Worm (Caenorhabditis elegans): ENCODE measurements around the gene R10D12.1.

R10D12.1 gene

DNA sequence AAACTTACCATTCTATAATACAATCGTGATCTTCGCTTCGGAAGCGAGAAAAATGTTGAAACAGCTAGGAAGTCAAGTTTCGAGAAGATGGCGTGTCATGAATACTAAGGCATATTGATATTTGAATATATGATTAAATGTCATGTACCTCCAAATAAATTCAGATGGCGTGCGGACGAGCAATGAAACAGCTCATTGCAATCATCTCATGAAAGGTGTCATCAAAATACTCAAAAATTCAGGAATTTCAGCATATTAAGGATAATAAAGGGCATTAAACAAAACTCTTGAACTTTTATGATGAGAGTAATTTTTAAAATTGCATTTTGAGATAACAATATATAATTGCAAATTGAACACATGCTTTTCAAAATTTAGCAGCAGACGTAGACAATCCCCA, 19.1 kb downstream of the R10D12.1 start, which contains the start of gene gcy-32:
gcy-32 (minus strand) TSS at position 101 of the 400 bp plus-strand sequence.
- TF ChIP-seq ceh-83 (GFP tag; optimal IDR thresholded peaks at IDR 0.05), result no peak
- TF ChIP-seq tbx-8 (GFP tag; optimal IDR thresholded peaks at IDR 0.05), result no peak

DNA sequence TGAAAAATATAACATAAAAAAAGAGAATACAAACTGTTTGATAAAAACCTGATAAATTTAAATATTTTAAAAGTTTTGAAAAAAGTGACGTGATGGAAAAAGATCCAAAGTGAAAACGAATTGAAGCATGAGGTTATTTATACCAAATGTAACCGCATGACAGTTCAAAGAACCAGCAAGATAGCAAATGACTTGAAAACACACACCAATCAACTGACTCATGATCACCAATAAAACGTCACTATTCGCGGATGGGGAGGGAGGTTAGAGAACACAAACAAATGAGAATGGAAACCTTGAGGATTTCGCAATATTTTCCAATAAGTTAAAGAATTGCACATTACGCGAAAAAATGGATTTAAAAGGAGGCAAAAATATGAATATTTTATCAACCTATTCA, 25.0 kb downstream of the R10D12.1 start, which contains the start of gene C06B3.7:
C06B3.7 (plus strand) TSS at position 287 of the 400 bp plus-strand sequence.
- TF ChIP-seq nhr-2 (tag; optimal IDR thresholded peaks at IDR 0.05), result no peak
- no peak for TF ChIP-seq nhr-76 (tag; optimal IDR thresholded peaks at IDR 0.05)
- no peak for TF ChIP-seq elt-1 (tag; optimal IDR thresholded peaks at IDR 0.05; ENCODE audit: borderline replicate concordance, insufficient read depth)
- no peak for TF ChIP-seq mab-5 (tag; optimal IDR thresholded peaks at IDR 0.05)
- TF ChIP-seq ceh-39 (tag; optimal IDR thresholded peaks at IDR 0.05), result no peak
- TF ChIP-seq nhr-28 (tag; optimal IDR thresholded peaks at IDR 0.05), result no peak
- no peak for TF ChIP-seq snpc-4 (tag; optimal IDR thresholded peaks at IDR 0.05)
- no peak for TF ChIP-seq ceh-83 (GFP tag; optimal IDR thresholded peaks at IDR 0.05)
- no peak for TF ChIP-seq cnd-1 (tag; optimal IDR thresholded peaks at IDR 0.05)
- TF ChIP-seq zip-8 (tag; optimal IDR thresholded peaks at IDR 0.05), result no peak
- TF ChIP-seq nhr-12 (tag; optimal IDR thresholded peaks at IDR 0.05), result no peak
- no peak for TF ChIP-seq nhr-237 (tag; optimal IDR thresholded peaks at IDR 0.05)

DNA sequence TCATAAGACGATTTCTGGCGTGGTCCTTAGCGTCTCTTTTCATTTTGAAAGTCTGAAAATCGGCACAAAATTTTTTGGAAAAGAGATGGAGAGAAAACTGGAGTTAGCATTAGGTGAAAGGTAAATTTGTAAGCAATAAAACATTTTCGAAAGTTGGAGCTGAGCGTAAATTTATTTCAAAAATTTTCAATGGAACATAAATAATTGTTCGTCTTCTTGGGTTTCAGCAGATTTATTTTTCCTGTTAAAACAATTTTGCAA, 25.6 kb downstream of the R10D12.1 start, which contains the start of gene C06B3.6:
C06B3.6 (minus strand) TSS at position 52 of the 261 bp plus-strand sequence.
- TF ChIP-seq unc-39 (tag; optimal IDR thresholded peaks at IDR 0.05) (no peak), ceh-43 (GFP tag; optimal IDR thresholded peaks at IDR 0.05) (no peak)

DNA sequence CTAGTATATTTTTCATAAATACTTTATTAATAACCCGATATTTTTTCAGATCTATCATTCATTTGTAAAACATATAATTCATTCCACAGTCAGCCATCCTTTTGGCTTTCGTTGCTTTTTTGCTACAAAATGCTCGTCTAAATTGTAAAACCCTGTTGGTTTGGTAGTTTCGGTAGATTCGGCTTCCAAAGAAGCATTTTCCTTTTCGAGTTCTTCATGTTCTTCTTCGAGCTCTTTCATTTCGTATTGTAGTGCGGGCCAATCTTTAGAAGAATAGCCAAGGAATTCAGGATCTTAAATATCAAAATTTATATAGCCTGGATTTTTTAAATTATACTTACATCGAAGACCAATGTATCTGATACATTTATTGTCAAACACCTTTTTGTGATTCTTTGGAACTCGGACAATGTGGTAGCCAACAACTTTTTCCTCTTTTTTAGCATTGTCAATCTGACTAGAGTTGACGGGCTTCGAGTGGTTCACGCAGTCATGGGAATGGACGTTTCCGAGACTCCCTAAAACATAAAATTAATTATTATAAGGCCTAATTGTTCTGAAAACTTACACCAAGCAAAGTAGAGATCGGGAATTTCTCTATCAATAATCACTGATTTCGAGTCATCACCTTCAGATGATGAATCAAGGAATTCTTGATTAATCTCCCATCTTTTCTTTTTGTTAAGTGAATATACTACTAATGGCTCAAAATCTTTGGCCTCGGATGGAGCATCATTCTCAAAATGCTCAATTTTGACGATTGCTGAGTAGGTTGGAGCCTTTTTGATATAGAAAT, 26.1 kb downstream of the R10D12.1 start:
- TF ChIP-seq M03D4.4 (tag; optimal IDR thresholded peaks at IDR 0.05) (no peak), nhr-28 (tag; optimal IDR thresholded peaks at IDR 0.05) (no peak), cnd-1 (tag; optimal IDR thresholded peaks at IDR 0.05) (no peak), flh-1 (GFP tag; optimal IDR thresholded peaks at IDR 0.05) (no peak), nhr-12 (tag; optimal IDR thresholded peaks at IDR 0.05) (no peak)

DNA sequence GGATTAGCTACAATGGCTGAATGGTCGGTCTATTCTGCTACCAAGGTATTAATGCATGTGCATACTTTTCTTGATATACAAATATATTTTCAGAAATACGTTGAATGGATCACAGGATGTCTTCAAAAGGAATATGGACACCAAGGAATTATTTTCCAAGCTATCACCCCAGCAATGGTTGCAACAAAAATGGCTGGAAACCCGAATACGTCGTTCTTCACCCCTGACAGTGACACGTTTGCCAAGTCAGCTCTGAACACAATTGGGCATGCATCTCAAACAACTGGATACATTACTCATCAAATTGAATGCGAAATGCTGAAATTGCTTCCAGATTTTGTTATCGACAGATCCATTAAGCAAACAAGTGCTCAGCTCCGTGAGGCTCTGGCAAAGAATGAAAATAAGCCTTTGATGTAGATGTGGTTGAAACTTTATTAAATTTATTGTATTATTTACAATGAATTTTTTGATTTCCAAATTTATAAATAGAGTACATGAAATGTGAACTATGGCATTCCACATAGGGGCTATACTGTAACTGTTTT, 26.8 kb downstream of the R10D12.1 start:
- TF ChIP-seq ham-2 (GFP tag; optimal IDR thresholded peaks at IDR 0.05), result no peak
- no peak for TF ChIP-seq bed-3 (GFP tag; optimal IDR thresholded peaks at IDR 0.05)
- TF ChIP-seq nhr-12 (tag; optimal IDR thresholded peaks at IDR 0.05), result no peak
- TF ChIP-seq nhr-2 (tag; optimal IDR thresholded peaks at IDR 0.05), result no peak
- no peak for TF ChIP-seq sem-2 (GFP tag; optimal IDR thresholded peaks at IDR 0.05)
- TF ChIP-seq ceh-39 (tag; optimal IDR thresholded peaks at IDR 0.05), result no peak
- TF ChIP-seq lin-32 (GFP tag; optimal IDR thresholded peaks at IDR 0.05), result no peak
- no peak for TF ChIP-seq elt-1 (tag; optimal IDR thresholded peaks at IDR 0.05; ENCODE audit: borderline replicate concordance, insufficient read depth)

DNA sequence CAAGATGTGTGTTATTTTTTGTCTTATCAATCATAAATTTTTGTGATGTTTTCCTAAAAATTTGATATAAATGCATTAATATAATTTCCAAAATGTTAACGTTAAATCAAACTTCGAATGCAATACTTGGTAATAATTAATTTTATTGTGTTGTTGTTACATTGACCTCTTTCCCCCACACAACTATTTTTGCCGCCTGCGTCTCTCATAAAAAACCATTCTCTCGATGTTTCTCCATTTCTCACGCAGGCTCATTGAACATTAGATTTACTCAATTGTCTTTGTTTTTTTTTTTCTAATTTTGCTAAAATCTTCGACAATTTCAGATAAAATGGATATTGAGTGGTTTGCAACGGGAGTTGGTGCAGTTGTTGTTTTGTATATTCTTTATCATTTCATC, 28.3 kb downstream of the R10D12.1 start, which contains the start of gene stdh-1:
stdh-1 (plus strand) TSS at position 327 of the 400 bp plus-strand sequence.
- no peak for TF ChIP-seq unc-39 (tag; optimal IDR thresholded peaks at IDR 0.05)
- TF ChIP-seq ces-1 (GFP tag; optimal IDR thresholded peaks at IDR 0.05), result peak; percentile 79

DNA sequence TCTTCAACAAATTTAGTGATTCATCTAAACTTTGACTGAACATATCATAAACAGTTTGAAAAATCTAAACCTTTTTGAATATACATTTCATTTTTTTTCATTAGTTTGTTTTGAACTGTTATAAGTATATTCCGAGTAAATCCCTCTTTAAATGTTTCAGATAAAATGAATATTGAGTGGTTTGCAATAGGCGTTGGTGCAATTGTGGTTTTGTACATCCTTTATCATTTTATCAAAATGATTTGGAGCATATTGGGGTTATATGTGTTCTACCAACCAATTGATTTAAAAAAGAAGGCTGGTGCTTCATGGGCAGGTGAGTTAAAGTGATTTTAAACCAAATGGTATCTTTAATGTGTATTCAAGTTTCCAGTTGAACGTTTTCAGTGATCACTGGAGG, 30.0 kb downstream of the R10D12.1 start, which contains the start of gene stdh-3:
stdh-3 (plus strand) TSS at position 166 of the 400 bp plus-strand sequence.
- TF ChIP-seq M03D4.4 (tag; optimal IDR thresholded peaks at IDR 0.05) (no peak), sptf-1 (tag; optimal IDR thresholded peaks at IDR 0.05) (no peak), ceh-43 (GFP tag; optimal IDR thresholded peaks at IDR 0.05) (no peak), nhr-28 (tag; optimal IDR thresholded peaks at IDR 0.05) (no peak), cnd-1 (tag; optimal IDR thresholded peaks at IDR 0.05) (no peak), elt-1 (tag; optimal IDR thresholded peaks at IDR 0.05; ENCODE audit: borderline replicate concordance, insufficient read depth) (no peak), snpc-4 (tag; optimal IDR thresholded peaks at IDR 0.05) (no peak), ces-1 (GFP tag; optimal IDR thresholded peaks at IDR 0.05) (no peak), nhr-12 (tag; optimal IDR thresholded peaks at IDR 0.05) (no peak), tbx-8 (GFP tag; optimal IDR thresholded peaks at IDR 0.05) (no peak), unc-62 (GFP tag; optimal IDR thresholded peaks at IDR 0.05) (no peak)

Measured in whole organism, mixed stage, embryonic.